Worm (Caenorhabditis elegans) whole organism, L4 larva: ENCODE results near the gene F55B12.2.
A peak's percentile ranks its signal among the peaks of the same experiment; 100 is the strongest.

Source experiments
- F26F4.8 ChIP-seq: fragments of 200-800 bp; sonication (Bioruptor generic); conservative IDR thresholded peaks from 2 replicates; pipeline ENCODE4 v1.3.6; 2022; ENCODE audit warnings: missing genetic modification characterization, missing compliant biosample characterization
- F44E2.7 ChIP-seq: fragments of 200-800 bp; sonication (Bioruptor generic); IDR thresholded peaks from 2 replicates; pipeline ENCODE4 v2.1.2; 2022; ENCODE audit warnings: missing genetic modification characterization, missing compliant biosample characterization
- T26A8.4 ChIP-seq: fragments of 200-800 bp; sonication (Bioruptor generic); IDR thresholded peaks from 2 replicates; pipeline ENCODE4 v1.3.6; 2022; ENCODE audit warnings: missing genetic modification characterization, missing compliant biosample characterization
- Y105C5A.15 ChIP-seq: fragments of 200-800 bp; sonication (Bioruptor generic); IDR thresholded peaks from 2 replicates; pipeline ENCODE4 v1.3.6; 2022; ENCODE audit warnings: missing genetic modification characterization, missing compliant biosample characterization
- ZK546.5 ChIP-seq, 2 experiments: sonication (generic microtip); optimal IDR thresholded peaks; 2 replicates each; lab custom pipeline; 2017; ENCODE audit warnings: missing biosample characterization in 2 of 2, missing genetic modification characterization in 2 of 2
- aha-1 ChIP-seq: fragments of 150-350 bp; peaks from one replicate; lab custom pipeline; 2014; ENCODE audit warnings: missing biosample characterization, missing genetic modification characterization
- attf-4 ChIP-seq: sonication (generic microtip); optimal IDR thresholded peaks from 3 replicates; lab custom pipeline; 2017; ENCODE audit warnings: missing biosample characterization, missing genetic modification characterization
- ceh-20 ChIP-seq: fragments of 200-800 bp; sonication (Bioruptor generic); IDR thresholded peaks from 2 replicates; pipeline ENCODE4 v1.3.6; 2022; ENCODE audit warnings: missing genetic modification reagents, missing genetic modification characterization, missing compliant biosample characterization
- ceh-28 ChIP-seq: fragments of 150-350 bp; optimal IDR thresholded peaks from 2 replicates; lab custom pipeline; 2014; ENCODE audit warnings: missing biosample characterization, missing genetic modification reagents, missing genetic modification characterization
- ces-1 ChIP-seq: fragments of 150-350 bp; sonication (generic microtip); optimal IDR thresholded peaks from 4 replicates; lab custom pipeline; 2014; ENCODE audit warnings: missing biosample characterization, missing genetic modification reagents, missing genetic modification characterization
- cey-2 ChIP-seq: sonication (generic microtip); optimal IDR thresholded peaks from 3 replicates; lab custom pipeline; 2017; ENCODE audit warnings: missing genetic modification characterization, mild to moderate bottlenecking, missing compliant biosample characterization, antibody characterized with exemption, borderline replicate concordance; ENCODE audit not compliant: insufficient read depth
- ctbp-1 ChIP-seq: fragments of 200-800 bp; sonication (Bioruptor generic); IDR thresholded peaks from 2 replicates; pipeline ENCODE4 v1.3.6; 2022; ENCODE audit warnings: missing genetic modification reagents, missing genetic modification characterization, missing compliant biosample characterization
- daf-12 ChIP-seq: fragments of 150-350 bp; optimal IDR thresholded peaks from 2 replicates; lab custom pipeline; 2014; ENCODE audit warnings: missing biosample characterization, missing genetic modification reagents, missing genetic modification characterization
- daf-16 ChIP-seq, 3 experiments: sonication (generic microtip); optimal IDR thresholded peaks; 2 replicates each; lab custom pipeline; 2016 to 2017; ENCODE audit warnings: missing genetic modification characterization in 3 of 3, missing genetic modification reagents in 3 of 3, mild to moderate bottlenecking in 2 of 3, missing compliant biosample characterization in 2 of 3, missing biosample characterization in 1 of 3, moderate library complexity in 1 of 3
- dmd-6 ChIP-seq: fragments of 200-800 bp; sonication (Bioruptor generic); IDR thresholded peaks from 2 replicates; pipeline ENCODE4 v1.3.6; 2022; ENCODE audit warnings: missing genetic modification reagents, missing genetic modification characterization, missing compliant biosample characterization
- duxl-1 ChIP-seq: sonication (generic microtip); optimal IDR thresholded peaks from 2 replicates; lab custom pipeline; 2016; ENCODE audit warnings: mild to moderate bottlenecking, missing genetic modification characterization, moderate library complexity, missing compliant biosample characterization; ENCODE audit not compliant: poor library complexity
- dve-1 ChIP-seq: sonication (generic microtip); optimal IDR thresholded peaks from 2 replicates; lab custom pipeline; 2017; ENCODE audit warnings: antibody characterized with exemption, mild to moderate bottlenecking, missing genetic modification characterization, missing compliant biosample characterization; ENCODE audit not compliant: insufficient read depth
- egl-43 ChIP-seq: fragments of 200-800 bp; sonication (Bioruptor generic); IDR thresholded peaks from 2 replicates; pipeline ENCODE4 v1.3.6; 2022; ENCODE audit warnings: missing genetic modification reagents, missing genetic modification characterization, missing compliant biosample characterization
- fkh-10 ChIP-seq: fragments of 150-350 bp; optimal IDR thresholded peaks from 2 replicates; lab custom pipeline; 2014; ENCODE audit warnings: missing biosample characterization, missing genetic modification reagents, missing genetic modification characterization
- hif-1 ChIP-seq, 2 experiments: sonication (generic microtip); optimal IDR thresholded peaks; 2 replicates each; lab custom pipeline; 2016 to 2017; ENCODE audit warnings: missing compliant biosample characterization in 2 of 2, missing genetic modification characterization in 2 of 2, missing genetic modification reagents in 2 of 2, missing genotype in 2 of 2, mild to moderate bottlenecking in 1 of 2
- lin-1 ChIP-seq: fragments of 200-800 bp; sonication (Bioruptor generic); IDR thresholded peaks from 2 replicates; pipeline ENCODE4 v1.3.6; 2022; ENCODE audit warnings: missing genetic modification reagents, missing genetic modification characterization, missing compliant biosample characterization
- lin-13 ChIP-seq: fragments of 150-350 bp; optimal IDR thresholded peaks from 2 replicates; lab custom pipeline; 2014; ENCODE audit warnings: missing biosample characterization, missing genetic modification reagents, missing genetic modification characterization
- lin-39 ChIP-seq: fragments of 150-350 bp; optimal IDR thresholded peaks from 2 replicates; lab custom pipeline; 2014; ENCODE audit warnings: missing biosample characterization, missing genetic modification reagents, missing genetic modification characterization
- lsy-2 ChIP-seq, 2 experiments: fragments of 150-350 bp in 1 of 2; sonication (generic microtip) in 1 of 2; optimal IDR thresholded peaks; 2 replicates each; lab custom pipeline; 2014 to 2017; ENCODE audit warnings: missing biosample characterization in 2 of 2, missing genetic modification characterization in 2 of 2
- madf-5 ChIP-seq, 2 experiments: fragments of 200-800 bp; sonication (Bioruptor generic); IDR thresholded peaks; 2 replicates each; pipeline ENCODE4 v1.3.6; 2022; ENCODE audit warnings: missing compliant biosample characterization in 2 of 2, missing genetic modification characterization in 2 of 2
- mdl-1 ChIP-seq, 2 experiments: fragments of 150-350 bp in 1 of 2; sonication (generic microtip) in 1 of 2; optimal IDR thresholded peaks; 2 replicates each; lab custom pipeline; 2014 to 2017; ENCODE audit warnings: missing biosample characterization in 2 of 2, missing genetic modification characterization in 2 of 2
- mdt-29 ChIP-seq: fragments of 200-800 bp; sonication (Bioruptor generic); IDR thresholded peaks from 2 replicates; pipeline ENCODE4 v1.3.6; 2022; ENCODE audit warnings: missing genetic modification reagents, missing genetic modification characterization, missing compliant biosample characterization
- mes-2 ChIP-seq: sonication (generic microtip); optimal IDR thresholded peaks from 2 replicates; lab custom pipeline; 2016; ENCODE audit warnings: missing genotype, mild to moderate bottlenecking, missing genetic modification characterization, missing compliant biosample characterization; ENCODE audit not compliant: poor library complexity, severe bottlenecking
- nhr-28 ChIP-seq: fragments of 150-350 bp; optimal IDR thresholded peaks from 2 replicates; lab custom pipeline; 2014; ENCODE audit warnings: missing biosample characterization, missing genetic modification characterization
- nhr-41 ChIP-seq: fragments of 200-800 bp; sonication (Bioruptor generic); IDR thresholded peaks from 2 replicates; pipeline ENCODE4 v1.3.6; 2022; ENCODE audit warnings: missing genetic modification reagents, missing genetic modification characterization, missing compliant biosample characterization
- nhr-48 ChIP-seq: sonication (generic microtip); optimal IDR thresholded peaks from 2 replicates; lab custom pipeline; 2016; ENCODE audit warnings: mild to moderate bottlenecking, missing genetic modification characterization, missing compliant biosample characterization
- nhr-6 ChIP-seq: fragments of 150-350 bp; optimal IDR thresholded peaks from 2 replicates; lab custom pipeline; 2014; ENCODE audit warnings: missing biosample characterization, missing genetic modification characterization
- nhr-76 ChIP-seq: fragments of 150-350 bp; optimal IDR thresholded peaks from 2 replicates; lab custom pipeline; 2014; ENCODE audit warnings: missing biosample characterization, missing genetic modification characterization
- rbr-2 ChIP-seq: sonication (generic microtip); optimal IDR thresholded peaks from 2 replicates; lab custom pipeline; 2016; ENCODE audit warnings: missing genotype, missing genetic modification characterization, missing compliant biosample characterization
- saeg-2 ChIP-seq: fragments of 200-800 bp; sonication (Bioruptor generic); IDR thresholded peaks from 2 replicates; pipeline ENCODE4 v1.3.6; 2022; ENCODE audit warnings: missing genetic modification reagents, missing genetic modification characterization, missing compliant biosample characterization
- set-16 ChIP-seq: fragments of 200-800 bp; sonication (Bioruptor generic); IDR thresholded peaks from 2 replicates; pipeline ENCODE4 v1.3.6; 2022; ENCODE audit warnings: missing genetic modification reagents, missing genetic modification characterization, missing compliant biosample characterization
- snpc-1.2 ChIP-seq: fragments of 200-800 bp; sonication (Bioruptor generic); IDR thresholded peaks from 2 replicates; pipeline ENCODE4 v1.3.6; 2022; ENCODE audit warnings: missing genetic modification reagents, missing genetic modification characterization, missing compliant biosample characterization
- spr-1 ChIP-seq: sonication (generic microtip); optimal IDR thresholded peaks from 2 replicates; lab custom pipeline; 2016; ENCODE audit warnings: mild to moderate bottlenecking, missing genetic modification characterization, missing compliant biosample characterization
- tag-97 ChIP-seq: fragments of 200-800 bp; sonication (Bioruptor generic); IDR thresholded peaks from 2 replicates; pipeline ENCODE4 v1.3.6; 2022; ENCODE audit warnings: missing genetic modification characterization, missing compliant biosample characterization
- unc-130 ChIP-seq: sonication (generic microtip); optimal IDR thresholded peaks from 2 replicates; lab custom pipeline; 2016; ENCODE audit warnings: missing genetic modification reagents, missing genetic modification characterization, missing compliant biosample characterization
- unc-62 ChIP-seq, 3 experiments: fragments of 150-350 bp in 1 of 3; sonication (generic microtip); optimal IDR thresholded peaks in 2 of 3; peaks in 1 of 3; 1 replicate in 1 of 3; 2 replicates in 2 of 3; lab custom pipeline; 2014 to 2017; ENCODE audit warnings: missing biosample characterization in 3 of 3, missing genetic modification characterization in 3 of 3, missing genetic modification reagents in 3 of 3, missing genotype in 1 of 3
- zfp-2 ChIP-seq: sonication (generic microtip); optimal IDR thresholded peaks from 2 replicates; lab custom pipeline; 2016; ENCODE audit warnings: mild to moderate bottlenecking, missing genetic modification characterization, missing compliant biosample characterization
- zfp-3 ChIP-seq: fragments of 200-800 bp; sonication (Bioruptor generic); conservative IDR thresholded peaks from 2 replicates; pipeline ENCODE4 v1.3.6; 2022; ENCODE audit warnings: missing genetic modification reagents, missing genetic modification characterization, missing compliant biosample characterization

The F55B12.2 gene

DNA sequence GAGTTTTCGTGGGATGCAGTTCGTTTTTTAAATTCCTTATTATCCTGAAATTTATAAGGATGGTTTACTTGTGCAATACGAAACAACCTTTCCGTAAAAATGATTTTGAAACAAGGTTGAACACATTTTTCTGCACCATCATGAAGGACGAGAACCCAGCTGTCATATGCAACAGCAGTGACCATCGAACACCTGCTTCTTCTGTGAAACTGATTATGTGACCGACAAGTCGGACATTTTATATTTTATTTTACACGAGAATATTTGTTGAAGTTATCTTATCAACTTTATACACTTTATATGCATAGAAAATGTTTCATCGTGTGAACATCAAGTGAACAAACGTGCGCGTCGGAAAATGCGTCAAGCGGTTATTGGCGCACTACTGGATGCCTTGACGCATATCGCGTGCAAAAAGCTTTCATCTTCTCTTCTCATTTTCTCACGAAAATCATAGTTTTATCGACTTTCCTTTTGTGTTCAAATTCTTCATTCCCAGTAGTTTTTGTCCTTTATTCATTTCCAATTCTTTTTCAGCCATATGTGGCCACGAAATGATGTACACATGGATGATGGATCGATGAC is 2.1 kb upstream of the F55B12.2 start, which contains the start of gene sel-10 (continued):
- no peak for TF ChIP-seq T26A8.4 (GFP tag; lab: Robert Waterston, UW)
- no peak for TF ChIP-seq tag-97 (GFP tag; lab: Robert Waterston, UW)
- TF ChIP-seq F26F4.8 (GFP tag; lab: Robert Waterston, UW): no peak
- no peak for TF ChIP-seq attf-4 (tag; lab: Kevin White, UChicago)
- no peak for TF ChIP-seq lin-39
- peak; percentile 74 for TF ChIP-seq rbr-2 (tag; lab: Kevin White, UChicago)
- TF ChIP-seq lin-1 (GFP tag; lab: Robert Waterston, UW): no peak
- no peak for TF ChIP-seq nhr-76 (tag; lab: Kevin White, UChicago)
- no peak for TF ChIP-seq unc-130 (GFP tag; lab: Kevin White, UChicago)
- peak; percentile 66 for TF ChIP-seq duxl-1
- no peak for TF ChIP-seq zfp-2 (tag; lab: Kevin White, UChicago)
- TF ChIP-seq zfp-3 (GFP tag; lab: Robert Waterston, UW): no peak
- TF ChIP-seq lsy-2 (tag; optimal IDR thresholded peaks at IDR 0.05; lab: Kevin White, UChicago): peak in 1 of 2 experiments; percentile 83
- no peak for TF ChIP-seq cey-2 (tag; lab: Kevin White, UChicago)
- TF ChIP-seq nhr-41 (GFP tag; lab: Robert Waterston, UW): no peak
- TF ChIP-seq F44E2.7 (GFP tag; lab: Robert Waterston, UW): no peak
- TF ChIP-seq mes-2: peak; percentile 84

DNA sequence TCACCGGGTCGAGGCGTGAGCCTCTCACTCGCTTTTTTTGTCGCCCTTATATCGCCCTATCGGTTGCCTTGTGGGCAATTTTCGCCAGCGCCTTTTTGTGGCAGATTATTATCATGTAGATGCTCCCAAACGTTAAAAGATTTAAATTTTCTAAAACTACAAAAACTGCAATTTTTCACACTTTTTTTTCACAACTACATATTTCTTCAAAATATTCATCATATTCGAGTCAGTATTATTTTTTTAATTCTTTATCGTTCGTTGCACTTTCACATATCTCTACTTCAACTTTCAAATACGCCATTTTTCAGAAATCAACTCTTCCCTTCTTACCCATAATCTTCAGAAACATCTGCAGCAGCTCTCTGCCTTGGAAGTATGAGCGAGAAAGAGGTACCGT is 3.8 kb downstream of the F55B12.2 start, which contains the start of gene ceh-24:
ceh-24 (plus strand) TSS at position 301 of the 400 bp plus-strand sequence.
- no peak for TF ChIP-seq Y105C5A.15 (GFP tag; lab: Robert Waterston, UW)
- no peak for TF ChIP-seq daf-16 (GFP tag; optimal IDR thresholded peaks at IDR 0.05; lab: Kevin White, UChicago)
- no peak for TF ChIP-seq daf-16 (tag; optimal IDR thresholded peaks at IDR 0.05; lab: Kevin White, UChicago)
- TF ChIP-seq egl-43 (GFP tag; lab: Robert Waterston, UW): no peak
- no peak for TF ChIP-seq unc-62 (GFP tag; optimal IDR thresholded peaks at IDR 0.05 in 1 of 2; lab: Kevin White, UChicago)
- TF ChIP-seq unc-62 (tag; optimal IDR thresholded peaks at IDR 0.05; lab: Kevin White, UChicago): no peak
- no peak for TF ChIP-seq fkh-10
- TF ChIP-seq ceh-28 (tag; lab: Kevin White, UChicago): no peak
- TF ChIP-seq ZK546.5 (tag; optimal IDR thresholded peaks at IDR 0.05; lab: Kevin White, UChicago): no peak
- TF ChIP-seq spr-1 (tag; lab: Kevin White, UChicago): no peak
- TF ChIP-seq mdt-29: no peak
- TF ChIP-seq madf-5 (GFP tag; IDR thresholded peaks at IDR 0.05; lab: Robert Waterston, UW): no peak
- TF ChIP-seq dve-1 (tag; lab: Kevin White, UChicago): no peak
- TF ChIP-seq ceh-20 (GFP tag; lab: Robert Waterston, UW): no peak
- TF ChIP-seq nhr-76 (tag; lab: Kevin White, UChicago): no peak
- TF ChIP-seq saeg-2 (GFP tag; lab: Robert Waterston, UW): no peak
- TF ChIP-seq F26F4.8 (GFP tag; lab: Robert Waterston, UW): no peak
- no peak for TF ChIP-seq snpc-1.2 (GFP tag; lab: Robert Waterston, UW)
- no peak for TF ChIP-seq lin-13 (GFP tag; lab: Kevin White, UChicago)

- peak; percentile 47 for TF ChIP-seq ces-1 (GFP tag; lab: Kevin White, UChicago)
- TF ChIP-seq fkh-10: no peak
- TF ChIP-seq, all 104 proteins: peak for 1
Observed at ce11 chrV:13812330-13812729, 4.4 kb downstream of the F55B12.2 start.

DNA sequence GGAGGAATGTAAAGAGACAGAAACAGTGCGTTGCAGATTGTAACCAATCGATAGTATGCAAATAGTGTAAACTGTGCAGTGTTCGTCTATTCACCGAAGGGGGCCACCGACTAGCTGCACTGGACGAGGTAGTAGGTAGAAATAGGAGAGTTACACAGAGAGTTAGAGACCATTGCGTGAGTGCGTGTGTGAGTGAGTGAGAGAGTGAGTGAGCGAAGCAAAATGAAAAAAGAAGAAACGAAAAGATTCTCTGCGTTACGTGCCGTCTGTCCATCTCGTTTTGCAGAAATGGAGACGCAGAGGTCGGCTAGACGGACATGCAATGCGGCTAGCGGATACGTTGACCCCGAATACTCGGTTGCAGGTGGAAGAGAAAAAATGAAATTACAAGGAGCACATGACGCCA is 8.3 kb downstream of the F55B12.2 start:
- TF ChIP-seq nhr-6 (tag; lab: Kevin White, UChicago): peak; percentile 92
- TF ChIP-seq nhr-28 (tag; lab: Kevin White, UChicago): peak; percentile 66
- 0 out of 2 replicates have a peak, but pooled peaks have one; percentile 27 for TF ChIP-seq F44E2.7 (GFP tag; lab: Robert Waterston, UW)
- TF ChIP-seq hif-1 (tag; optimal IDR thresholded peaks at IDR 0.05; lab: Kevin White, UChicago): peak in 1 of 2 experiments; percentile 91
- TF ChIP-seq daf-12 (tag; lab: Kevin White, UChicago): no peak
- TF ChIP-seq rbr-2 (tag; lab: Kevin White, UChicago): peak; percentile 73
- TF ChIP-seq mdl-1 (tag; optimal IDR thresholded peaks at IDR 0.05; lab: Kevin White, UChicago): peak in 1 of 2 experiments; percentile 78
- peak; percentile 60 for TF ChIP-seq dmd-6 (GFP tag; lab: Robert Waterston, UW)
- TF ChIP-seq set-16 (GFP tag; lab: Robert Waterston, UW): peak; percentile 17; the same call in 1 of the 2 replicates
- peak in 1 of 2 experiments; percentile 1 for TF ChIP-seq daf-16 (GFP tag; optimal IDR thresholded peaks at IDR 0.05; lab: Kevin White, UChicago)
- TF ChIP-seq daf-16 (tag; optimal IDR thresholded peaks at IDR 0.05; lab: Kevin White, UChicago): peak; percentile 49
- TF ChIP-seq nhr-48: peak; percentile 28
- TF ChIP-seq unc-62 (GFP tag; optimal IDR thresholded peaks at IDR 0.05 in 1 of 2; lab: Kevin White, UChicago): peak in 1 of 2 experiments; percentile 94
- TF ChIP-seq unc-62 (tag; optimal IDR thresholded peaks at IDR 0.05; lab: Kevin White, UChicago): no peak
- peak; percentile 66; the same call in 1 of the 2 replicates for TF ChIP-seq ctbp-1
- TF ChIP-seq aha-1 (tag; lab: Kevin White, UChicago): peak; percentile 84
